Worm (Caenorhabditis elegans): ENCODE data around the gene nhx-2.

DNA sequence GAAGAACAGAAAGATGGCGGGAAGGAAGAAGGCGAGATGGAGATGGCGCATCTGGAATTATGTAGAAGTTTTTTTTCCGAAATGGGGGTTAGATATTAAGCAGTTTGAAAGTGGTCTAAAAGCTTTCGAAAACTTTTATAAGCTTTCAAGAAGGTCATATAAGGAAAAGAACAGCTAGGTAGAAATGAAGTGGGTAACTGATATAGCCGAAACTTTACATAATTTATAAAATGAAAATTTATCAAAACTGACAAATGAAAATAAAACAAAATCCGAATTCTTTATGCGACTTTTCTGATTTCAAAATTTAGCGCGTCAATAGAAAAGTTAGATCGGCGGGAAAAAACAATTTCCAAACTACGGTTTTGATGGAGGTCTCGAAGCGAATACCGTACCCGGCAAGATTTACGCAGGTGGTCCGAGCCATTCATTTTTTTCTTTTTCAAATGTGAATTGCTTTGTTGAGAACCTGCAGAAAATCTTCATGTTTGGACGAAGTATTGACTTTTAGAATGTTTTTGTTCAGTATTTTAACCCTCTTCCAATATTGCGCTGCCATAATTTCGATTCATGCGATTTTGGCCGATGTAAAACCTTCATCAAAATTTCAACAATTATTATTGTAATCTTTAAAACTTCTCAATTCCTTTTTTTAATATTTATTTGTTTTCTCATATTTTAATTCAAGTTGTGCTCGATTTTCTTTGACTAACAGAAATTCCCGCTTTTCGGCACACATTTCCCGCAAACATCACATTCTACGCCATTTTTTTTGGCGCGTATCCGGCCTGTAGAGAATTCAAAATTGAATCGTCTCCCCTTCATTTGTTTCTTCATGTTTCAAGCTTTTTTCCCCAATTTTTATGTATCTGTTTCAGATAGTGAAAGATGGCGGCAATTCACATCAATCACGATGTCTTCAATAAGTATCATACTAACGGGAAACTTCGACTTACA, 29.8 kb downstream of the nhx-2 start, which contains the start of the genes F18A1.7 and rpa-1:
- TF ChIP-seq chd-7 (tag; optimal IDR thresholded peaks at IDR 0.05) (no peak), ztf-3 (GFP tag; optimal IDR thresholded peaks at IDR 0.05) (no peak)
